Worm (Caenorhabditis elegans): ENCODE measurements around the gene ocr-3.

The ocr-3 gene

ce11 chrX:15147640-15148039, 20.9 kb upstream of the ocr-3 start, which contains the start of gene unc-7:
TSS of gene unc-7 (minus strand) at chrX:15147740.
- TF ChIP-seq fkh-10 (GFP tag; optimal IDR thresholded peaks at IDR 0.05): no peak
- TF ChIP-seq lin-13 (GFP tag; optimal IDR thresholded peaks at IDR 0.05): no peak
- TF ChIP-seq jun-1 (tag; optimal IDR thresholded peaks at IDR 0.05): no peak
- no peak for TF ChIP-seq grh-1 (GFP tag; IDR thresholded peaks at IDR 0.05)
- TF ChIP-seq lin-35 (GFP tag; optimal IDR thresholded peaks at IDR 0.05): no peak
- TF ChIP-seq sup-37 (GFP tag; optimal IDR thresholded peaks at IDR 0.05): no peak
- TF ChIP-seq rnt-1 (tag; optimal IDR thresholded peaks at IDR 0.05): no peak
- no peak for TF ChIP-seq ama-1 (optimal IDR thresholded peaks at IDR 0.05)
- TF ChIP-seq skn-1 (tag; optimal IDR thresholded peaks at IDR 0.05): no peak
- no peak for TF ChIP-seq nhr-11 (tag; optimal IDR thresholded peaks at IDR 0.05)
- no peak for TF ChIP-seq ceh-90 (tag; optimal IDR thresholded peaks at IDR 0.05)
- no peak for TF ChIP-seq nhr-77 (tag; optimal IDR thresholded peaks at IDR 0.05)
- TF ChIP-seq xbp-1 (tag; optimal IDR thresholded peaks at IDR 0.05): no peak
- TF ChIP-seq vab-15 (tag; optimal IDR thresholded peaks at IDR 0.05): no peak
- TF ChIP-seq nhr-71 (tag; optimal IDR thresholded peaks at IDR 0.05): no peak
- TF ChIP-seq ztf-4 (tag; optimal IDR thresholded peaks at IDR 0.05): no peak
- TF ChIP-seq sox-4 (tag; optimal IDR thresholded peaks at IDR 0.05): no peak

ce11 chrX:15148389-15148788, 20.1 kb upstream of the ocr-3 start:
- TF ChIP-seq fkh-10 (GFP tag; optimal IDR thresholded peaks at IDR 0.05) (no peak), nhr-85 (tag) (peak; percentile 10)

- TF ChIP-seq lir-3 (tag; optimal IDR thresholded peaks at IDR 0.05; ENCODE audit: poor library complexity): no peak
- no peak for TF ChIP-seq mab-9 (GFP tag; IDR thresholded peaks at IDR 0.05)
- no peak for TF ChIP-seq mdl-1 (tag; optimal IDR thresholded peaks at IDR 0.05)
- TF ChIP-seq sox-4 (tag; optimal IDR thresholded peaks at IDR 0.05): no peak
- no peak for TF ChIP-seq lin-13 (GFP tag; optimal IDR thresholded peaks at IDR 0.05)
- no peak for TF ChIP-seq nhr-12 (tag; optimal IDR thresholded peaks at IDR 0.05)
- TF ChIP-seq ces-1 (GFP tag; optimal IDR thresholded peaks at IDR 0.05): no peak
- TF ChIP-seq lin-15B (tag; optimal IDR thresholded peaks at IDR 0.05): no peak
- TF ChIP-seq hpl-2 (GFP tag; optimal IDR thresholded peaks at IDR 0.05): no peak
Observed at ce11 chrX:15148831-15149230, 19.7 kb upstream of the ocr-3 start.

DNA sequence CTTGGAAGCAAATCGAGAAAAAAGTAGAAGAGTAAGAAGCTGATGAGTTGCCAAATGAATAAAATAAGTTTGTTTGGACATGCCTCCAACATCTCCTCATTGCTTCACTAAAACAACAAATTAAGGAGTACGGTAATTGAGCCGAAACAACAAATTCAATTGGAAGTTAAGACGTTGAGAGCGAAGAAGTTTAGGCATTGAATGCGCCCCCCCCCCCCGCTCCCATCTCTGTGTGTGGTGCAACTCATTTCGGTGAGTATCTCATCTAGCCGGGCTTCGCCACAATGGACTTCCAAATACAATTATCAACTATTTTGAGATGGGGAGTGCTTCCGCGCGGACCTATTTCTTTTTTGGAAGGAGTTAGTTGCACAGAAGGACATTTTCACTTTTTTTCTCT, 13.5 kb upstream of the ocr-3 start:
- TF ChIP-seq nhr-12 (tag; optimal IDR thresholded peaks at IDR 0.05) (no peak), lin-14 (GFP tag; optimal IDR thresholded peaks at IDR 0.05) (peak; percentile 61), pag-3 (tag; optimal IDR thresholded peaks at IDR 0.05; ENCODE audit: borderline replicate concordance, insufficient read depth) (no peak), ces-1 (GFP tag; optimal IDR thresholded peaks at IDR 0.05) (no peak), efl-1 (optimal IDR thresholded peaks at IDR 0.05) (no peak), efl-1 (GFP tag; optimal IDR thresholded peaks at IDR 0.05 in 1 of 2) (peak in 1 of 2 experiments; percentile 29), C16A3.4 (tag; optimal IDR thresholded peaks at IDR 0.05) (no peak), tbx-2 (tag; optimal IDR thresholded peaks at IDR 0.05) (peak; percentile 50), nhr-85 (tag) (peak; percentile 57), lsy-2 (tag; optimal IDR thresholded peaks at IDR 0.05) (peak in 1 of 2 experiments; percentile 8)

DNA sequence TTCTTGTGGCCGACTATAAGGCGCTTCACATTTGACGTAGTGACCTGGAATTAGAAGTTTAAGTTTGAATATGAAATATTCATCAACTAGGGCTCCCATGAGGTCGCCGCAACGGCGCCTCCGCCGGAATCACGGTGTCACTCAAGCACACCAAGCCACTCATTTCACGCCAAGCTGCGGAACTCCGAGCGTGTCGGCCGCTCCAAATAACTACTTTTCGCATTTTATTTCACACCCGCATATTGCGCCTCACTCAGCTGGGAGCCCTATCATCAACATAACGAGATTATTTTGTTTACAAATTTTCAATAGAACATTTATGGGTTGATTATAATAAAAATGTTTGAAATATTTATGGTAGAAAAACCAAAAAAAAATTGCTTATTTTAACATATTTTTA, 10.7 kb upstream of the ocr-3 start:
- TF ChIP-seq snpc-4 (tag; optimal IDR thresholded peaks at IDR 0.05) (peak; percentile 12), nhr-85 (tag) (peak; percentile 41), efl-1 (optimal IDR thresholded peaks at IDR 0.05) (no peak), efl-1 (GFP tag; optimal IDR thresholded peaks at IDR 0.05 in 1 of 2) (no peak)

- TF ChIP-seq nhr-71 (tag; optimal IDR thresholded peaks at IDR 0.05) (peak; percentile 26), nhr-20 (tag; optimal IDR thresholded peaks at IDR 0.05) (peak; percentile 41), blmp-1 (tag; optimal IDR thresholded peaks at IDR 0.05) (peak; percentile 92), lin-14 (GFP tag; optimal IDR thresholded peaks at IDR 0.05) (peak; percentile 27), unc-130 (tag; optimal IDR thresholded peaks at IDR 0.05) (no peak), lsy-2 (tag; optimal IDR thresholded peaks at IDR 0.05) (peak in 1 of 2 experiments; percentile 31), egl-13 (tag; optimal IDR thresholded peaks at IDR 0.05) (no peak), lin-35 (GFP tag; optimal IDR thresholded peaks at IDR 0.05) (peak in 1 of 2 experiments; percentile 32), nhr-85 (tag) (peak; percentile 74), snu-23 (GFP tag; optimal IDR thresholded peaks at IDR 0.05) (peak; percentile 6), unc-86 (tag; optimal IDR thresholded peaks at IDR 0.05) (no peak), elt-3 (tag; optimal IDR thresholded peaks at IDR 0.05) (peak in 2 of 6 experiments; percentile 38 to 78), dpl-1 (GFP tag; optimal IDR thresholded peaks at IDR 0.05) (peak in 1 of 3 experiments; percentile 11)
Observed at ce11 chrX:15158699-15159312, 9.7 kb upstream of the ocr-3 start, which contains the start of gene C11G10.1. TSS of gene C11G10.1 (minus strand) at chrX:15158749.

All from whole organism, L1 larva.